Fruit fly (Drosophila melanogaster): ENCODE data around the gene ND-13B.

DNA sequence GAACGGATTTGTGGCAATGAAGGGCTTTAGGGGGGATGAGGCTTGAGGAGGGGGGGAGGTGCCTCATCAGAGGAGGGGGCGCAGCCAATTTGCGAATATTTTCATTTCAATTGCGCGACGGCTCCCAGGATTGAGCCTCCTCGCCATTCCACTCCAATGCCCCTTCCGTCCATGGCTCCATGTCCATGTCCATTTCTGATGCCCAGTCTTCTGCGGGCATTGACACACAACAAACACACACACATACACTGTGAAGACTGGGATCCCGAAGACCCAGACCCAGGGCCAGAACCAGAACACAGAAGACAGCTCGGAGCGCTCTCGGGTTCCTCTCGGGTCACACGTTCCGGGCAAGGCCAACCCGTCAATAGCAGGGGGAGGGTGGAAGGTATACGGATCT, 21.8 kb upstream of the ND-13B start:
- TF ChIP-seq dsf (GFP tag; optimal IDR thresholded peaks at IDR 0.05; ENCODE audit: borderline replicate concordance), result no peak
- no peak for TF ChIP-seq h (GFP tag; optimal IDR thresholded peaks at IDR 0.05)
- TF ChIP-seq CG9705 (GFP tag; optimal IDR thresholded peaks at IDR 0.05), result no peak
- TF ChIP-seq HLH106 (tag; optimal IDR thresholded peaks at IDR 0.05), result no peak
- TF ChIP-seq pan (optimal IDR thresholded peaks at IDR 0.05), result no peak
- no peak for TF ChIP-seq Vsx2 (GFP tag; optimal IDR thresholded peaks at IDR 0.05; ENCODE audit: partially characterized antibody)
- no peak for TF ChIP-seq tai (GFP tag; optimal IDR thresholded peaks at IDR 0.05)
- no peak for TF ChIP-seq Rel (GFP tag; optimal IDR thresholded peaks at IDR 0.05)
- TF ChIP-seq Rel (tag; optimal IDR thresholded peaks at IDR 0.05), result no peak
- no peak for TF ChIP-seq usp (GFP tag; optimal IDR thresholded peaks at IDR 0.05)

All from whole organism, wandering third instar larva.